Fruit fly (Drosophila melanogaster) whole organism, embryonic: ENCODE data around the gene CG32278.
A peak's percentile ranks its signal among the peaks of the same experiment; 100 is the strongest.

Source experiments
- Adf1 ChIP-seq: fragments of 200-800 bp; sonication (Bioruptor generic); IDR thresholded peaks from 2 replicates; pipeline ENCODE4 v1.3.6; 2022; ENCODE audit warnings: missing biosample characterization, missing genetic modification characterization
- Atf-2 ChIP-seq: fragments of 200-800 bp; sonication (Bioruptor generic); optimal IDR thresholded peaks from 2 replicates; lab custom pipeline; 2016; ENCODE audit warnings: missing biosample characterization, missing genetic modification characterization
- Blimp-1 ChIP-seq: fragments of 200-800 bp; sonication (Bioruptor generic); optimal IDR thresholded peaks from 3 replicates; lab custom pipeline; 2018; ENCODE audit warnings: missing biosample characterization, missing genetic modification characterization, mild to moderate bottlenecking, moderate library complexity, missing genetic modification reagents
- CG1024 ChIP-seq: fragments of 200-800 bp; sonication (Bioruptor generic); IDR thresholded peaks from 2 replicates; pipeline ENCODE4 v1.3.6; 2022; ENCODE audit warnings: missing biosample characterization, missing genetic modification characterization
- CG10274 ChIP-seq: fragments of 200-800 bp; sonication (Bioruptor generic); optimal IDR thresholded peaks from 3 replicates; lab custom pipeline; 2017; ENCODE audit warnings: missing biosample characterization, mild to moderate bottlenecking, missing genetic modification characterization
- CG10462 ChIP-seq: fragments of 200-800 bp; sonication (Bioruptor generic); optimal IDR thresholded peaks from 2 replicates; lab custom pipeline; 2016; ENCODE audit warnings: missing biosample characterization, missing genetic modification characterization
- CG12155 ChIP-seq: fragments of 200-800 bp; sonication (Bioruptor generic); optimal IDR thresholded peaks from 3 replicates; lab custom pipeline; 2016; ENCODE audit warnings: missing biosample characterization, missing genetic modification characterization
- CG12744 ChIP-seq: fragments of 200-800 bp; sonication (Bioruptor generic); optimal IDR thresholded peaks from 2 replicates; lab custom pipeline; 2016; ENCODE audit warnings: missing biosample characterization, missing genetic modification characterization
- CG13287 ChIP-seq: fragments of 200-800 bp; sonication (Bioruptor generic); IDR thresholded peaks from 2 replicates; pipeline ENCODE4 v1.3.6; 2022; ENCODE audit warnings: missing biosample characterization, missing genetic modification characterization; ENCODE audit not compliant: partially characterized antibody
- CG15011 ChIP-seq: fragments of 200-800 bp; sonication (Bioruptor generic); optimal IDR thresholded peaks from 3 replicates; lab custom pipeline; 2018; ENCODE audit warnings: missing biosample characterization, mild to moderate bottlenecking, missing genetic modification characterization
- CG1602 ChIP-seq: fragments of 200-800 bp; sonication (Bioruptor generic); optimal IDR thresholded peaks from 3 replicates; lab custom pipeline; 2016; ENCODE audit warnings: missing biosample characterization, missing genetic modification characterization
- CG1792 ChIP-seq: fragments of 200-800 bp; sonication (Bioruptor generic); optimal IDR thresholded peaks from 2 replicates; lab custom pipeline; 2016; ENCODE audit warnings: missing biosample characterization, missing genetic modification characterization
- CG18764 ChIP-seq: fragments of 200-800 bp; sonication (Bioruptor generic); optimal IDR thresholded peaks from 3 replicates; lab custom pipeline; 2016; ENCODE audit warnings: missing biosample characterization, missing genetic modification characterization
- CG34224 ChIP-seq: fragments of 200-800 bp; sonication (Bioruptor generic); IDR thresholded peaks from 3 replicates; pipeline ENCODE4 v1.3.6; 2022; ENCODE audit warnings: missing biosample characterization, missing genetic modification characterization; ENCODE audit not compliant: partially characterized antibody
- CG3838 ChIP-seq: fragments of 200-800 bp; sonication (Bioruptor generic); optimal IDR thresholded peaks from 3 replicates; lab custom pipeline; 2016; ENCODE audit warnings: missing biosample characterization, missing genetic modification characterization
- CG3847 ChIP-seq: fragments of 200-800 bp; sonication (Bioruptor generic); IDR thresholded peaks from 2 replicates; pipeline ENCODE4 v1.3.6; 2022; ENCODE audit warnings: missing biosample characterization, missing genetic modification characterization
- CG8281 ChIP-seq: fragments of 200-800 bp; sonication (Bioruptor generic); optimal IDR thresholded peaks from 2 replicates; lab custom pipeline; 2018; ENCODE audit warnings: missing biosample characterization, mild to moderate bottlenecking, missing genetic modification characterization, moderate library complexity
- CoRest ChIP-seq: fragments of 200-800 bp; sonication (Bioruptor generic); optimal IDR thresholded peaks from 3 replicates; lab custom pipeline; 2018; ENCODE audit warnings: missing biosample characterization, mild to moderate bottlenecking, missing genetic modification characterization, moderate library complexity
- ERR ChIP-seq: fragments of 200-800 bp; sonication (Bioruptor generic); optimal IDR thresholded peaks from 2 replicates; lab custom pipeline; 2016; ENCODE audit warnings: missing biosample characterization, missing genetic modification characterization
- Hr51 ChIP-seq, 2 experiments: fragments of 200-800 bp; sonication (Bioruptor generic); optimal IDR thresholded peaks; 2 replicates in 1 of 2; 3 replicates in 1 of 2; lab custom pipeline; 2016 to 2018; ENCODE audit warnings: missing biosample characterization in 2 of 2, missing genetic modification characterization in 2 of 2, mild to moderate bottlenecking in 1 of 2, moderate library complexity in 1 of 2
- Myb ChIP-seq: fragments of 200-800 bp; sonication (Bioruptor generic); optimal IDR thresholded peaks from 2 replicates; lab custom pipeline; 2016; ENCODE audit warnings: missing biosample characterization, missing genetic modification characterization
- Nf-YB ChIP-seq: fragments of 200-800 bp; sonication (Bioruptor generic); optimal IDR thresholded peaks from 3 replicates; lab custom pipeline; 2019; ENCODE audit warnings: missing biosample characterization, mild to moderate bottlenecking, missing genetic modification characterization, moderate library complexity
- Sox100B ChIP-seq: fragments of 200-800 bp; sonication (Bioruptor generic); optimal IDR thresholded peaks from 3 replicates; lab custom pipeline; 2018; ENCODE audit warnings: missing biosample characterization, mild to moderate bottlenecking, missing genetic modification characterization
- Sry-δ ChIP-seq: fragments of 200-800 bp; sonication (Bioruptor generic); optimal IDR thresholded peaks from 2 replicates; lab custom pipeline; 2016; ENCODE audit warnings: missing biosample characterization, missing genetic modification characterization
- Trl ChIP-seq, 3 experiments: fragments of >200 bp in 2 of 3; fragments of 200-800 bp in 1 of 3; sonication (Bioruptor generic) in 1 of 3; optimal IDR thresholded peaks; 2 replicates in 1 of 3; 3 replicates in 2 of 3; lab custom pipeline; 2016 to 2017; ENCODE audit warnings: missing biosample characterization in 1 of 3, missing genetic modification characterization in 1 of 3
- Xrp1 ChIP-seq: fragments of 200-800 bp; sonication (Bioruptor generic); IDR thresholded peaks from 2 replicates; pipeline ENCODE4 v1.3.6; 2022; ENCODE audit warnings: missing biosample characterization, missing genetic modification characterization
- al ChIP-seq: fragments of 200-800 bp; sonication (Bioruptor generic); IDR thresholded peaks from 2 replicates; pipeline ENCODE4 v1.3.6; 2022; ENCODE audit warnings: missing biosample characterization, missing genetic modification characterization
- bigmax ChIP-seq: fragments of 200-800 bp; sonication (Bioruptor generic); optimal IDR thresholded peaks from 2 replicates; lab custom pipeline; 2018; ENCODE audit warnings: missing biosample characterization, mild to moderate bottlenecking, missing genetic modification characterization
- caup ChIP-seq: fragments of 200-800 bp; sonication (Bioruptor generic); optimal IDR thresholded peaks from 3 replicates; lab custom pipeline; 2017; ENCODE audit warnings: missing biosample characterization, mild to moderate bottlenecking, missing genetic modification characterization, moderate library complexity; ENCODE audit not compliant: severe bottlenecking
- chinmo ChIP-seq: fragments of 200-800 bp; sonication (Bioruptor generic); IDR thresholded peaks from 4 replicates; pipeline ENCODE4 v1.3.6; 2022; ENCODE audit warnings: missing biosample characterization, missing genetic modification characterization; ENCODE audit not compliant: partially characterized antibody
- dysf ChIP-seq: fragments of 200-800 bp; sonication (Bioruptor generic); IDR thresholded peaks from 3 replicates; pipeline ENCODE4 v1.3.6; 2022; ENCODE audit warnings: missing biosample characterization, missing genetic modification characterization
- exex ChIP-seq: fragments of 200-800 bp; sonication (Bioruptor generic); optimal IDR thresholded peaks from 4 replicates; lab custom pipeline; 2018; ENCODE audit warnings: missing biosample characterization, mild to moderate bottlenecking, missing genetic modification characterization, moderate library complexity
- fd64A ChIP-seq: fragments of 200-800 bp; sonication (Bioruptor generic); optimal IDR thresholded peaks from 3 replicates; lab custom pipeline; 2018; ENCODE audit warnings: missing biosample characterization, mild to moderate bottlenecking, missing genetic modification characterization
- gce ChIP-seq: fragments of 200-800 bp; sonication (Bioruptor generic); IDR thresholded peaks from 3 replicates; pipeline ENCODE4 v1.3.6; 2022; ENCODE audit warnings: missing biosample characterization, missing genetic modification characterization
- gfzf ChIP-seq: fragments of 200-800 bp; sonication (Bioruptor generic); optimal IDR thresholded peaks from 2 replicates; lab custom pipeline; 2016; ENCODE audit warnings: missing biosample characterization, mild to moderate bottlenecking, missing genetic modification characterization, moderate library complexity
- gsb ChIP-seq: fragments of 200-800 bp; sonication (Bioruptor generic); IDR thresholded peaks from 2 replicates; pipeline ENCODE4 v1.3.6; 2022; ENCODE audit warnings: missing biosample characterization, missing genetic modification characterization
- her ChIP-seq: fragments of 200-800 bp; sonication (Bioruptor generic); optimal IDR thresholded peaks from 2 replicates; lab custom pipeline; 2016; ENCODE audit warnings: missing biosample characterization, missing genetic modification characterization
- ind ChIP-seq: fragments of 200-800 bp; sonication (Bioruptor generic); optimal IDR thresholded peaks from 3 replicates; lab custom pipeline; 2016; ENCODE audit warnings: missing biosample characterization, missing genetic modification characterization
- insv ChIP-seq, 2 experiments: fragments of 200-800 bp; sonication (Bioruptor generic); optimal IDR thresholded peaks; 3 replicates each; lab custom pipeline; 2016 to 2018; ENCODE audit warnings: missing biosample characterization in 2 of 2, missing genetic modification characterization in 2 of 2
- lola ChIP-seq, 3 experiments: fragments of >200 bp in 2 of 3; fragments of 200-800 bp in 1 of 3; sonication (Bioruptor generic) in 1 of 3; optimal IDR thresholded peaks; 2 replicates each; lab custom pipeline; 2017 to 2019; ENCODE audit warnings: missing biosample characterization in 3 of 3, missing genetic modification characterization in 3 of 3, mild to moderate bottlenecking in 1 of 3, moderate library complexity in 1 of 3
- mam ChIP-seq: fragments of 200-800 bp; sonication (Bioruptor generic); optimal IDR thresholded peaks from 3 replicates; lab custom pipeline; 2016; ENCODE audit warnings: missing biosample characterization, missing genetic modification characterization
- mirr ChIP-seq: fragments of 200-800 bp; sonication (Bioruptor generic); optimal IDR thresholded peaks from 3 replicates; lab custom pipeline; 2018; ENCODE audit warnings: missing biosample characterization, mild to moderate bottlenecking, missing genetic modification characterization
- peb ChIP-seq: fragments of 200-800 bp; sonication (Bioruptor generic); IDR thresholded peaks from 2 replicates; pipeline ENCODE4 v1.3.6; 2022; ENCODE audit warnings: missing biosample characterization, missing genetic modification characterization
- ranshi ChIP-seq: fragments of 200-800 bp; sonication (Bioruptor generic); IDR thresholded peaks from 2 replicates; pipeline ENCODE4 v1.3.6; 2022; ENCODE audit warnings: missing biosample characterization, missing genetic modification characterization
- sd ChIP-seq: fragments of 200-800 bp; sonication (Bioruptor generic); optimal IDR thresholded peaks from 3 replicates; lab custom pipeline; 2018; ENCODE audit warnings: missing biosample characterization, mild to moderate bottlenecking, missing genetic modification characterization, moderate library complexity
- sqz ChIP-seq: fragments of 200-800 bp; sonication (Bioruptor generic); optimal IDR thresholded peaks from 3 replicates; lab custom pipeline; 2018; ENCODE audit warnings: missing biosample characterization, mild to moderate bottlenecking, missing genetic modification characterization
- tna ChIP-seq: fragments of 200-800 bp; sonication (Bioruptor generic); IDR thresholded peaks from 2 replicates; pipeline ENCODE4 v1.3.6; 2022; ENCODE audit warnings: missing biosample characterization, missing genetic modification characterization; ENCODE audit not compliant: partially characterized antibody
- ttk ChIP-seq: fragments of 200-800 bp; sonication (Bioruptor generic); IDR thresholded peaks from 2 replicates; pipeline ENCODE4 v2.1.2; 2022; ENCODE audit warnings: missing biosample characterization, missing genetic modification characterization
- twi ChIP-seq: fragments of 200-800 bp; optimal IDR thresholded peaks from 2 replicates; lab custom pipeline; 2019; ENCODE audit warnings: missing biosample characterization, mild to moderate bottlenecking, missing genetic modification characterization, moderate library complexity
- unc-4 ChIP-seq: fragments of 200-800 bp; sonication (Bioruptor generic); IDR thresholded peaks from 2 replicates; pipeline ENCODE4 v1.3.6; 2022; ENCODE audit warnings: missing biosample characterization, missing genetic modification characterization; ENCODE audit not compliant: partially characterized antibody

The CG32278 gene

DNA sequence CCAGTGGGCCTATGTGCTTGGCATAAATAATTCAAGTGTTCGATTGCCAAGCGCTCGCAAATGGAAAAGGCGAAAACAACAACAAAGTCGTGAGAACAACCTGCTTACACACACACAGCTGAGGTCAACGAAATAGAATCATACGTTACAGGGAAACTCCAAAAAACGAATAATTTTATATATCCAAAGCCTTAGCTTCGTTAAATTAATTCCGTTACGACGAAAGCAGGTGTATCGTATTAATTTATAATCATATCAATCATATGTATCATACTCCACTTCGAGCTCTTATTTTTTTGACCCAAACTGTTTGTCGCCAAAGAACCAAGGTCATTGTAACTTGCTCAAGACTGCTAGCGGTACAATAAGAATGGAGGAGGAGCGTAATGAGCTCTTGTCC, 10.4 kb downstream of the CG32278 start (continued):
- TF ChIP-seq twi (tag; lab: Kevin White, UChicago) (no peak), CG34224 (GFP tag; lab: Robert Waterston, UW) (no peak), gsb (peak; percentile 88), peb (GFP tag; lab: Robert Waterston, UW) (peak; percentile 70), caup (GFP tag; lab: Kevin White, UChicago) (peak; percentile 86), Atf-2 (GFP tag; lab: Kevin White, UChicago) (peak; percentile 58), CG10462 (peak; percentile 64), al (GFP tag; lab: Robert Waterston, UW) (peak; percentile 76), CG12155 (GFP tag; lab: Kevin White, UChicago) (peak; percentile 76), CG10274 (GFP tag; lab: Kevin White, UChicago) (peak; percentile 60), Sry-δ (no peak), Nf-YB (GFP tag; lab: Kevin White, UChicago) (peak; percentile 69), CoRest (tag; lab: Kevin White, UChicago) (no peak), Myb (GFP tag; lab: Kevin White, UChicago) (peak; percentile 48), insv (GFP tag; optimal IDR thresholded peaks at IDR 0.05; lab: Kevin White, UChicago) (no peak), Hr51 (GFP tag; optimal IDR thresholded peaks at IDR 0.05; lab: Kevin White, UChicago) (peak; percentile 67 to 87), fd64A (GFP tag; lab: Kevin White, UChicago) (peak; percentile 57), sqz (GFP tag; lab: Kevin White, UChicago) (no peak), CG1792 (GFP tag; lab: Kevin White, UChicago) (peak; percentile 58), sd (tag; lab: Kevin White, UChicago) (no peak), gfzf (GFP tag; lab: Kevin White, UChicago) (no peak), gce (peak; percentile 85), exex (tag; lab: Kevin White, UChicago) (peak; percentile 59), lola (GFP tag; optimal IDR thresholded peaks at IDR 0.05; lab: Kevin White, UChicago) (peak in 1 of 3 experiments; percentile 80), CG13287 (GFP tag; lab: Robert Waterston, UW) (no peak), ERR (GFP tag; lab: Kevin White, UChicago) (peak; percentile 62), tna (GFP tag; lab: Robert Waterston, UW) (no peak), CG12744 (GFP tag; lab: Kevin White, UChicago) (peak; percentile 80), dysf (peak; percentile 93), CG1024 (GFP tag; lab: Robert Waterston, UW) (peak; percentile 56; the same call in 1 of the 2 replicates), Blimp-1 (GFP tag; lab: Kevin White, UChicago) (peak; percentile 88), ttk (peak; percentile 75), CG8281 (tag; lab: Kevin White, UChicago) (peak; percentile 73), bigmax (GFP tag; lab: Kevin White, UChicago) (peak; percentile 19), CG18764 (peak; percentile 76), mirr (GFP tag; lab: Kevin White, UChicago) (peak; percentile 53), her (GFP tag; lab: Kevin White, UChicago) (peak; percentile 76), CG15011 (peak; percentile 81), chinmo (GFP tag; lab: Robert Waterston, UW) (no peak), Adf1 (GFP tag; lab: Robert Waterston, UW) (peak; percentile 41; the same call in 1 of the 2 replicates), Xrp1 (GFP tag; lab: Robert Waterston, UW) (peak; percentile 96), mam (GFP tag; lab: Kevin White, UChicago) (peak; percentile 88), Trl (optimal IDR thresholded peaks at IDR 0.05; lab: Kevin White, UChicago) (no peak), Trl (GFP tag; optimal IDR thresholded peaks at IDR 0.05; lab: Kevin White, UChicago) (peak; percentile 89), Sox100B (no peak), ranshi (GFP tag; lab: Robert Waterston, UW) (peak; percentile 91), CG3847 (GFP tag; lab: Robert Waterston, UW) (peak; percentile 70), unc-4 (GFP tag; lab: Robert Waterston, UW) (no peak), CG1602 (GFP tag; lab: Kevin White, UChicago) (peak; percentile 77), CG3838 (GFP tag; lab: Kevin White, UChicago) (peak; percentile 4), ind (peak; percentile 85)
